Fruit fly (Drosophila melanogaster) whole organism, prepupa: ENCODE measurements around the gene CG31910.

Experiments
- Blimp-1 ChIP-seq: fragments of 200-800 bp; sonication (Bioruptor generic); optimal IDR thresholded peaks from 3 replicates; lab custom pipeline; 2017; ENCODE audit warnings: missing biosample characterization, missing genetic modification characterization, mild to moderate bottlenecking, moderate library complexity, missing genetic modification reagents
- CG3032 ChIP-seq: fragments of 200-800 bp; optimal IDR thresholded peaks from 2 replicates; lab custom pipeline; 2019; ENCODE audit warnings: missing biosample characterization, mild to moderate bottlenecking, missing genetic modification characterization, moderate library complexity
- Ets21C ChIP-seq: fragments of 200-800 bp; sonication (Bioruptor generic); optimal IDR thresholded peaks from 3 replicates; lab custom pipeline; 2016; ENCODE audit warnings: missing biosample characterization, missing genetic modification characterization
- Ets96B ChIP-seq: fragments of 200-800 bp; optimal IDR thresholded peaks from 2 replicates; lab custom pipeline; 2019; ENCODE audit warnings: missing biosample characterization, mild to moderate bottlenecking, missing genetic modification characterization, moderate library complexity
- Sox14 ChIP-seq: fragments of 200-800 bp; sonication (Bioruptor generic); optimal IDR thresholded peaks from 3 replicates; lab custom pipeline; 2016; ENCODE audit warnings: missing biosample characterization, missing genetic modification characterization
- esn ChIP-seq: fragments of 200-800 bp; sonication (Bioruptor generic); optimal IDR thresholded peaks from 2 replicates; lab custom pipeline; 2016; ENCODE audit warnings: missing biosample characterization, mild to moderate bottlenecking, missing genetic modification characterization, moderate library complexity

DNA sequence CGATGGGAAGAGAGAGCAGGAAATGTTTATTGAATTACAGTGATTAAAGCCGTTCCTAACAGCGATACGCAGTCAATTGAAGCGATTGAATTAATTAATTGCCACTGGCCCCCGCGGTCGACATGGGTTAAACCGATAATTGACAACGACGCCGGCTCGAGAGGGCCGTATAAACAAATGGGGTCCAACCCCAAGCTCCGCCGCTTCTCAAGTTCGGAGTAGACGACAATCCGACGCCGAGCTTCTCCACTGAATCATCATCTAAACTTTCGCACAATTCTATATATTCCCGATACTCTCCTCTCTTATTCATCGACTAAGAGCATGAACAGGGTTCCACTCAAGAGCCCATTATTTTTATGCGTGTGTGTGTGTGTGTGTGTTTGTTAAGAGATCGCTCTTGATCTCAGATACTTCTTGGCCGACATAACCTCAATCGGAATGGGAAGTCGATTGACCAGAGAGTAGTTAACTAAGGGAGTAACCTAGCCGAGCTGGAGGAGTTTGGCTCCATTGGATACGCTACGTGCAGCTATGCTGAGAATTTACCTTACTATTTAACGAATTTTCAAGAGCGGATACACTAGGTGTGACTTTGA is 46.5 kb upstream of the CG31910 start:
- TF ChIP-seq Blimp-1 (GFP tag; lab: Kevin White, UChicago) (no peak), Sox14 (no peak), CG3032 (tag; lab: Kevin White, UChicago) (no peak), esn (GFP tag; lab: Kevin White, UChicago) (no peak), Ets21C (GFP tag; lab: Kevin White, UChicago) (no peak), Ets96B (tag; lab: Kevin White, UChicago) (no peak)
